Worm (Caenorhabditis elegans) whole organism, L3 larva: ENCODE results near the gene nlp-11.

Experiments
- daf-12 ChIP-seq: fragments of 150-350 bp; optimal IDR thresholded peaks from 2 replicates; lab custom pipeline; 2014; ENCODE audit warnings: missing biosample characterization, missing genetic modification reagents, missing genetic modification characterization
- egl-27 ChIP-seq: sonication (generic microtip); optimal IDR thresholded peaks from 4 replicates; lab custom pipeline; 2017; ENCODE audit warnings: missing biosample characterization, missing genetic modification reagents, missing genetic modification characterization
- nhr-11 ChIP-seq: fragments of 150-350 bp; optimal IDR thresholded peaks from 2 replicates; lab custom pipeline; 2014; ENCODE audit warnings: missing biosample characterization, missing genetic modification characterization
- nhr-77 ChIP-seq: fragments of 150-350 bp; optimal IDR thresholded peaks from 2 replicates; lab custom pipeline; 2014; ENCODE audit warnings: missing biosample characterization, missing genetic modification characterization

ce11 chrII:9724464-9724863 is 32.7 kb upstream of the nlp-11 start, which contains the start of gene cutl-2:
- TF ChIP-seq daf-12 (tag; lab: Kevin White, UChicago): no peak
- TF ChIP-seq nhr-11 (tag; lab: Kevin White, UChicago): no peak
- TF ChIP-seq egl-27 (tag; lab: Kevin White, UChicago): no peak
- TF ChIP-seq nhr-77 (tag; lab: Kevin White, UChicago): no peak
